Worm (Caenorhabditis elegans): ENCODE measurements around the gene F09C6.3.

DNA sequence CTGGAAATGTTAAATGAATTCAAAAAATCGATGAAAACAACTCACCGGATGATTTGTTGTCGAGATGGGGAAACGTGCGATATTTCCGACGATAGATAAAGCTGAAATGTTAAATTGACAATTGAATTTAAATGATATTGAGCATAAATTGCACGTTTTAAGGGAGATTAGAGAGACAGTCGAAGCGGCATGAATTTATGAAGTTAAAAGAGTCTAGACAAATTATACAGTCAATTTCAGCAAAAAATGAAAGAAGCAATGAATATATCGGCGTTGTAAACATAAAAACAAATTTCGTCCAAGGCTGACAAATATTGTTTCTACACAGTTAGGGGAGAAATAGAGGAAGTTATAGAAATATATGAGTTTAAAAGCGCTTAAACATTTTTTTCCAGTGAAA lies 47.4 kb upstream of the F09C6.3 start, which contains the start of gene Y102A5C.36:
- TF ChIP-seq B0035.1 (tag; optimal IDR thresholded peaks at IDR 0.05) (no peak), ets-4 (GFP tag; optimal IDR thresholded peaks at IDR 0.05) (no peak), ztf-18 (tag; optimal IDR thresholded peaks at IDR 0.05) (no peak), ceh-79 (tag; optimal IDR thresholded peaks at IDR 0.05) (no peak), ztf-6 (GFP tag; IDR thresholded peaks at IDR 0.05) (no peak), madf-3 (GFP tag; IDR thresholded peaks at IDR 0.05) (no peak), chd-7 (tag; optimal IDR thresholded peaks at IDR 0.05) (no peak), nhr-27 (tag; optimal IDR thresholded peaks at IDR 0.05) (no peak)
